Fruit fly (Drosophila melanogaster) whole organism: ENCODE measurements around the gene Grl62c.

ENCODE experiments used
- CG8478 ChIP-seq: fragments of >200 bp; optimal IDR thresholded peaks from 2 replicates; lab custom pipeline; 2018; ENCODE audit warnings: inconsistent platforms
- pan ChIP-seq: fragments of >200 bp; optimal IDR thresholded peaks from 2 replicates; lab custom pipeline; 2017
- psq ChIP-seq: fragments of >200 bp; optimal IDR thresholded peaks from 2 replicates; lab custom pipeline; 2017
- usp ChIP-seq: fragments of >200 bp; optimal IDR thresholded peaks from 2 replicates; lab custom pipeline; 2017; ENCODE audit warnings: missing biosample characterization, missing genetic modification characterization, mixed read lengths

DNA sequence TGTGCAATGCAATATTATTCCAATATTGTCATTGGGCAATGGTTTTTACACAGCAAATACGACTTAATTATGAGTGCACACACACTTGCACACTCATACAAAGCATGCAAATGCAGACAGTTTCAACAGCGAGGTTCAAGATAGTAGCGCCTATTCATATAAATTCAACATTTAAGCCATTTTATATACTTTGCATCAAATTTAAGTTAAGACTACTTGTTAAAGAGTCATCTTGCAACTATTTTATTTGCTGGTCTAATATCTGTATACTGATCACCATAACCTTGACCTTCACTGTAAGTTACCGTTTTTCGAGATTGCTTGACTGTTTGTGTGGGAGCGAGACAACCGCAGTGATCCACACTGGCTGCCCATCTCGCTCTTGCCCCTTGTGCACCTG is 41.4 kb upstream of the Grl62c start:
- TF ChIP-seq usp (GFP tag; lab: Kevin White, UChicago) (no peak), pan (lab: Kevin White, UChicago) (no peak), psq (lab: Kevin White, UChicago) (no peak), CG8478 (lab: Kevin White, UChicago) (no peak)
